Worm (Caenorhabditis elegans): ENCODE data around the gene F59A6.13.

The F59A6.13 gene

DNA sequence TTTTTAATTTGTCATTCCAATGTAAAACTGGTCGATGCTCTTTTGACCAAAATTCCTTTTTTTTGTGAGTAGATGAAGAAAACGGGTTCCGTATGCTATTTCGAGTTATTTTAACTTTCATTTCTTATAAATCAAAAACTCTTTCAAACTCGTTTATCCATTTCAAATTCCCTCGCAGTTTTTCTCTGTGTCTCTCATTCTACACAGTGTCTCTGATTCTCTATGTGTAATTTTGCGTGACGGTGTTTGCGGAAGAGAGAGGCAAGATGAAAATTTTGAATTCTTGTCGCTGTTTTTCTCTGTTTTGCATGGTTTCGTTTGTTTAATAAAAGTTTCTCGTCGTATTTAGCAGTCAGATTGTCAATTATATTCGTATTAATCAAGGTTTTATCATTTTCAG is 23.5 kb upstream of the F59A6.13 start, which contains the start of gene citk-2 (continued):
- TF ChIP-seq nhr-25 (tag; optimal IDR thresholded peaks at IDR 0.05) (no peak), skn-1 (tag; optimal IDR thresholded peaks at IDR 0.05) (no peak), lsy-2 (tag; optimal IDR thresholded peaks at IDR 0.05) (peak; percentile 89 to 95), nhr-23 (tag; optimal IDR thresholded peaks at IDR 0.05) (no peak), sem-4 (tag; optimal IDR thresholded peaks at IDR 0.05) (no peak), ZK546.5 (tag; optimal IDR thresholded peaks at IDR 0.05) (peak; percentile 39), mab-5 (tag; optimal IDR thresholded peaks at IDR 0.05) (peak; percentile 87), nhr-12 (tag; optimal IDR thresholded peaks at IDR 0.05) (no peak), ama-1 (optimal IDR thresholded peaks at IDR 0.05) (no peak), nhr-237 (tag; optimal IDR thresholded peaks at IDR 0.05) (no peak), zag-1 (tag; optimal IDR thresholded peaks at IDR 0.05) (peak; percentile 52), ceh-16 (tag; optimal IDR thresholded peaks at IDR 0.05) (no peak)

DNA sequence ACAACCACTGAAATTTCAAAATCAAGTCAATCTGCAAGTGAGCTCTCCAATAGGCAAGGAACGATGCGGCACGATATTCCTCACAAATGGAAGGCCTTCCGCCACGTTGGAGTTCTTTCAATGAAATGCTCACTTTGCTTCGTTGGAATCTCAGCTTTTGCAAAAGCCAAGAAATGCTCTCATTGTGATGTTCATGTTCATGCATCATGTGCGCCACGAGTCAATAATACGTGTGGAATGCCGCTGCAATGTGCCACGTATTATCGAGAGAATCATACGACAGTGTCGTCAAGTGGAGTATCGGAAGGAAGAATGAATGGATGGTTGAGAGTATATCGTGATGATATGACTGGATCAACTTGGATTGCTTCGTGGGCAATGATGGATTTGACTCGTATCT is 20.7 kb upstream of the F59A6.13 start:
- TF ChIP-seq nhr-23 (tag; optimal IDR thresholded peaks at IDR 0.05) = no peak
- TF ChIP-seq mab-5 (tag; optimal IDR thresholded peaks at IDR 0.05) = no peak
- TF ChIP-seq ztf-11 (tag; optimal IDR thresholded peaks at IDR 0.05) = no peak
- TF ChIP-seq dmd-4 (tag; optimal IDR thresholded peaks at IDR 0.05) = no peak
- TF ChIP-seq sem-4 (tag; optimal IDR thresholded peaks at IDR 0.05) = no peak
- no peak for TF ChIP-seq aly-2 (tag; optimal IDR thresholded peaks at IDR 0.05)
- TF ChIP-seq nhr-129 (tag; optimal IDR thresholded peaks at IDR 0.05) = no peak
- no peak for TF ChIP-seq sma-3 (GFP tag; optimal IDR thresholded peaks at IDR 0.05)
- no peak for TF ChIP-seq nhr-25 (tag; optimal IDR thresholded peaks at IDR 0.05)
- no peak for TF ChIP-seq ceh-82 (tag; optimal IDR thresholded peaks at IDR 0.05)
- no peak for TF ChIP-seq blmp-1 (tag; optimal IDR thresholded peaks at IDR 0.05; ENCODE audit: insufficient read depth)

DNA sequence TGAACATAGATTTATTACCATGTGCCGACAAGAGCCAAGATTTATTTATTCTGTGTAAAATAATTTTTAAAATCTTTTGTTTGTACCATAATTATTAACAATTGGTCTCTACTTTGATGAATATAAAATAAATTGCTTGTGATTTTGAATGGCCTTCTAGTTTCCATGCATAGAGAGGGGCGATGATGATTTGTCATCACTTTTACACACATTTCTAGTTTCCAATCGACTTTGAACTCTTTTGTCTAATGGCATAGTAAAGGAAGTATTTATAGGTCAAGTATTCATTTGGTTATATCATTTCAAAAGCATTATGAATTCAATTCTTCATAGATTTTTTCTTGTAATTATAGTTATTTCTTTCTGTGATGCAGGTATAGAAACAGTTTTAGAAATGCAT is 18.9 kb upstream of the F59A6.13 start, which contains the start of gene F59A6.10:
Gene F59A6.10, plus strand, starts transcription at position 301 of the 400 bp plus-strand sequence.
- TF ChIP-seq mdl-1 (tag; optimal IDR thresholded peaks at IDR 0.05) (no peak), C34F6.9 (tag; optimal IDR thresholded peaks at IDR 0.05) (no peak), lin-11 (tag; optimal IDR thresholded peaks at IDR 0.05) (no peak), nhr-129 (tag; optimal IDR thresholded peaks at IDR 0.05) (no peak), gmeb-1 (tag; optimal IDR thresholded peaks at IDR 0.05) (no peak), mab-5 (tag; optimal IDR thresholded peaks at IDR 0.05) (no peak), alr-1 (tag; optimal IDR thresholded peaks at IDR 0.05) (no peak), ceh-16 (tag; optimal IDR thresholded peaks at IDR 0.05) (no peak), ZK546.5 (tag; optimal IDR thresholded peaks at IDR 0.05) (no peak), ztf-1 (GFP tag; conservative IDR thresholded peaks at IDR 0.05) (no peak), crh-2 (tag; optimal IDR thresholded peaks at IDR 0.05) (no peak), unc-39 (tag; optimal IDR thresholded peaks at IDR 0.05) (no peak), F13H6.1 (tag; optimal IDR thresholded peaks at IDR 0.05) (no peak), ztf-4 (tag; optimal IDR thresholded peaks at IDR 0.05) (no peak)

DNA sequence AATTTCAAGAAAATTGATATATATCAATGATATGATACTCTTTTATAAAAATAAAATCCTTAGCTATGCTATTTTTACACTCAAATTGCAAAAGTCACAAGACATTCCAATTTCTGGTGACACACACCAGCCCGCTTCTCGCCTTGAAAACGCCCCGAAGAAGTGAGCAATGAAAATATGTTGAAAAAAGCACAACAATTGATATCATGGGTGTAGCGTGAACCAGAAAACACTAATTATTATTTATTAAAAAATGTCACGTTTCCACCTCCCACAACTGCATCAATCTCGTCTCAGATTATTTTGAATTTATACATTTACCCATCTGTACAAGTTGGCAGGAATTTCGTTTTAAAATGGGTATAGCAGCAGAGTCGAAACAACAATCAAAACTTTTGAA is 17.8 kb upstream of the F59A6.13 start, which contains the start of gene F59A6.4:
Gene F59A6.4, plus strand, starts transcription at position 301 of the 400 bp plus-strand sequence.
- TF ChIP-seq C34F6.9 (tag; optimal IDR thresholded peaks at IDR 0.05) (no peak), mab-5 (tag; optimal IDR thresholded peaks at IDR 0.05) (no peak), snpc-4 (tag; optimal IDR thresholded peaks at IDR 0.05) (no peak), ceh-82 (tag; optimal IDR thresholded peaks at IDR 0.05) (no peak), ztf-1 (GFP tag; conservative IDR thresholded peaks at IDR 0.05) (no peak)

DNA sequence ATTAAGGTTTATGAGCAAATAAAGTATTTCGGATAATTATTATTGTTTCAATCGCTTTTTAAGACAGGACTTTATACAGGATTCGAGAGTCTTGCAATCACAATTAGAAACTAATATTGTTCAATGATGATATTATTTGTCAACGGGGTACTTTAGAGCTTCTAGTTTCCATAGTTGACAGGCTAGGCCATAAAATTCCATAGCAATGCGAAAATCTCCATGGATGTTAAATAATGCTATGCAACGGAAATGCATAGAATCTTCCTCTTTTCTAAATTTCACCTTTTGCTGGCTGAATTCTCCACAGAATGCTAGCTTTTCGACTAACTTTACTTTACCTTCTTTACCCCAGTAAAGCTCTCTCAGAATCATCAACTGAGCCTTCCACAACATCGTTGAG is 14.6 kb upstream of the F59A6.13 start, which contains the start of gene F59A6.3:
Gene F59A6.3, plus strand, starts transcription at position 301 of the 400 bp plus-strand sequence.
- TF ChIP-seq ZK546.5 (tag; optimal IDR thresholded peaks at IDR 0.05) = no peak
- no peak for TF ChIP-seq fos-1 (tag; optimal IDR thresholded peaks at IDR 0.05)

DNA sequence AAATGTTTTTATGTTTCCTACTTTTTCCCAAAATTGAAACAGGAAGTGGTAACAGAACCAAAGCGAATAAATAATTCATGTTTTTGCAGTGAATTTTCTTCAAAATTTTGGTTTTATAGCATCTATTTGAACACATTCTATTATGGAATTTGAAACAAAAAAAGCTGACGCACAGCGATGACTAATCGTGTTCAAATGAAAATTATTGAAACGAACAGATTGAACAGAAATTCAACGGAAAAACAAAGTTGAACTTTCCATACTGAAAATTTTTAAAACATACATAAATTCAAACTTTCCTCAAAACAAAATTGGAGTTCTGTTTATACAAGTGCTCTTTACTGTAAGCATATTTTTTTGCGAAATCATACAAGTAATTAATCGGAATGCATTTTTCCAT is 10.6 kb upstream of the F59A6.13 start, which contains the start of gene F59A6.12:
Gene F59A6.12, minus strand, starts transcription at position 101 of the 400 bp plus-strand sequence.
- TF ChIP-seq nhr-237 (tag; optimal IDR thresholded peaks at IDR 0.05) (no peak), Y55F3AM.14 (GFP tag; optimal IDR thresholded peaks at IDR 0.05) (no peak), gmeb-1 (tag; optimal IDR thresholded peaks at IDR 0.05) (no peak), sem-4 (tag; optimal IDR thresholded peaks at IDR 0.05) (no peak), fos-1 (tag; optimal IDR thresholded peaks at IDR 0.05) (no peak), aly-2 (tag; optimal IDR thresholded peaks at IDR 0.05) (no peak), mab-5 (tag; optimal IDR thresholded peaks at IDR 0.05) (no peak), ama-1 (optimal IDR thresholded peaks at IDR 0.05) (no peak), nhr-11 (tag; optimal IDR thresholded peaks at IDR 0.05) (no peak), nhr-129 (tag; optimal IDR thresholded peaks at IDR 0.05) (no peak), nhr-77 (tag; optimal IDR thresholded peaks at IDR 0.05) (no peak), mbf-1 (tag; optimal IDR thresholded peaks at IDR 0.05) (no peak), ceh-82 (tag; optimal IDR thresholded peaks at IDR 0.05) (no peak)

Data from whole organism, L2 larva.